Worm (Caenorhabditis elegans) whole organism, L4 larva: ENCODE results near the gene C26B2.7.
A peak's percentile ranks its signal among the peaks of the same experiment; 100 is the strongest.

ENCODE experiments used
- D1046.2 ChIP-seq: fragments of 200-800 bp; sonication (Bioruptor generic); IDR thresholded peaks from 2 replicates; pipeline ENCODE4 v1.3.6; 2022; ENCODE audit warnings: missing genetic modification characterization, missing compliant biosample characterization
- Y105C5A.15 ChIP-seq: fragments of 200-800 bp; sonication (Bioruptor generic); IDR thresholded peaks from 2 replicates; pipeline ENCODE4 v1.3.6; 2022; ENCODE audit warnings: missing genetic modification characterization, missing compliant biosample characterization
- Y5F2A.4 ChIP-seq: fragments of 200-800 bp; sonication (Bioruptor generic); optimal IDR thresholded peaks from 2 replicates; lab custom pipeline; 2018; ENCODE audit warnings: mild to moderate bottlenecking, missing genetic modification characterization, missing compliant biosample characterization
- ZK337.2 ChIP-seq: fragments of 200-800 bp; sonication (Bioruptor generic); IDR thresholded peaks from 2 replicates; pipeline ENCODE4 v1.3.6; 2022; ENCODE audit warnings: missing genetic modification reagents, missing genetic modification characterization, missing compliant biosample characterization
- attf-4 ChIP-seq: sonication (generic microtip); optimal IDR thresholded peaks from 3 replicates; lab custom pipeline; 2017; ENCODE audit warnings: missing biosample characterization, missing genetic modification characterization
- ceh-82 ChIP-seq: sonication (generic microtip); optimal IDR thresholded peaks from 2 replicates; lab custom pipeline; 2017; ENCODE audit warnings: missing biosample characterization, missing genetic modification characterization
- cey-2 ChIP-seq: sonication (generic microtip); optimal IDR thresholded peaks from 3 replicates; lab custom pipeline; 2017; ENCODE audit warnings: missing genetic modification characterization, mild to moderate bottlenecking, missing compliant biosample characterization, antibody characterized with exemption, borderline replicate concordance; ENCODE audit not compliant: insufficient read depth
- daf-16 ChIP-seq, 3 experiments: sonication (generic microtip); optimal IDR thresholded peaks; 2 replicates each; lab custom pipeline; 2016 to 2017; ENCODE audit warnings: missing genetic modification characterization in 3 of 3, missing genetic modification reagents in 3 of 3, mild to moderate bottlenecking in 2 of 3, missing compliant biosample characterization in 2 of 3, missing biosample characterization in 1 of 3, moderate library complexity in 1 of 3
- dmd-8 ChIP-seq: fragments of 200-800 bp; sonication (Bioruptor generic); IDR thresholded peaks from 2 replicates; pipeline ENCODE4 v1.3.6; 2022; ENCODE audit warnings: missing genetic modification characterization, missing compliant biosample characterization
- egl-43 ChIP-seq: fragments of 200-800 bp; sonication (Bioruptor generic); IDR thresholded peaks from 2 replicates; pipeline ENCODE4 v1.3.6; 2022; ENCODE audit warnings: missing genetic modification reagents, missing genetic modification characterization, missing compliant biosample characterization
- gei-8 ChIP-seq: fragments of 200-800 bp; sonication (Bioruptor generic); optimal IDR thresholded peaks from 2 replicates; lab custom pipeline; 2018; ENCODE audit warnings: mild to moderate bottlenecking, missing genetic modification characterization, missing compliant biosample characterization
- hif-1 ChIP-seq, 2 experiments: sonication (generic microtip); optimal IDR thresholded peaks; 2 replicates each; lab custom pipeline; 2016 to 2017; ENCODE audit warnings: missing compliant biosample characterization in 2 of 2, missing genetic modification characterization in 2 of 2, missing genetic modification reagents in 2 of 2, missing genotype in 2 of 2, mild to moderate bottlenecking in 1 of 2
- hlh-11 ChIP-seq: fragments of 200-800 bp; sonication (Bioruptor generic); optimal IDR thresholded peaks from 2 replicates; lab custom pipeline; 2018; ENCODE audit warnings: mild to moderate bottlenecking, missing genetic modification characterization, missing compliant biosample characterization
- lin-29 ChIP-seq: fragments of 200-800 bp; sonication (Bioruptor generic); IDR thresholded peaks from 2 replicates; pipeline ENCODE4 v1.3.6; 2022; ENCODE audit warnings: missing genetic modification reagents, missing genetic modification characterization, missing compliant biosample characterization
- madf-5 ChIP-seq, 2 experiments: fragments of 200-800 bp; sonication (Bioruptor generic); IDR thresholded peaks; 2 replicates each; pipeline ENCODE4 v1.3.6; 2022; ENCODE audit warnings: missing compliant biosample characterization in 2 of 2, missing genetic modification characterization in 2 of 2
- mdl-1 ChIP-seq, 2 experiments: fragments of 150-350 bp in 1 of 2; sonication (generic microtip) in 1 of 2; optimal IDR thresholded peaks; 2 replicates each; lab custom pipeline; 2014 to 2017; ENCODE audit warnings: missing biosample characterization in 2 of 2, missing genetic modification characterization in 2 of 2
- mdt-29 ChIP-seq: fragments of 200-800 bp; sonication (Bioruptor generic); IDR thresholded peaks from 2 replicates; pipeline ENCODE4 v1.3.6; 2022; ENCODE audit warnings: missing genetic modification reagents, missing genetic modification characterization, missing compliant biosample characterization
- mxl-3 ChIP-seq: fragments of 200-800 bp; sonication (Bioruptor generic); optimal IDR thresholded peaks from 2 replicates; lab custom pipeline; 2018; ENCODE audit warnings: mild to moderate bottlenecking, missing genetic modification characterization, missing compliant biosample characterization
- nhr-10 ChIP-seq: fragments of 150-350 bp; optimal IDR thresholded peaks from 2 replicates; lab custom pipeline; 2014; ENCODE audit warnings: missing biosample characterization, missing genetic modification characterization
- nhr-25 ChIP-seq: sonication (generic microtip); optimal IDR thresholded peaks from 2 replicates; lab custom pipeline; 2017; ENCODE audit warnings: missing genetic modification characterization, mild to moderate bottlenecking, missing compliant biosample characterization, antibody characterized with exemption, moderate library complexity, borderline replicate concordance; ENCODE audit not compliant: insufficient read depth
- nhr-28 ChIP-seq: fragments of 150-350 bp; optimal IDR thresholded peaks from 2 replicates; lab custom pipeline; 2014; ENCODE audit warnings: missing biosample characterization, missing genetic modification characterization
- nhr-41 ChIP-seq: fragments of 200-800 bp; sonication (Bioruptor generic); IDR thresholded peaks from 2 replicates; pipeline ENCODE4 v1.3.6; 2022; ENCODE audit warnings: missing genetic modification reagents, missing genetic modification characterization, missing compliant biosample characterization
- nhr-48 ChIP-seq: sonication (generic microtip); optimal IDR thresholded peaks from 2 replicates; lab custom pipeline; 2016; ENCODE audit warnings: mild to moderate bottlenecking, missing genetic modification characterization, missing compliant biosample characterization
- nhr-6 ChIP-seq: fragments of 150-350 bp; optimal IDR thresholded peaks from 2 replicates; lab custom pipeline; 2014; ENCODE audit warnings: missing biosample characterization, missing genetic modification characterization
- nhr-76 ChIP-seq: fragments of 150-350 bp; optimal IDR thresholded peaks from 2 replicates; lab custom pipeline; 2014; ENCODE audit warnings: missing biosample characterization, missing genetic modification characterization
- rbr-2 ChIP-seq: sonication (generic microtip); optimal IDR thresholded peaks from 2 replicates; lab custom pipeline; 2016; ENCODE audit warnings: missing genotype, missing genetic modification characterization, missing compliant biosample characterization
- saeg-2 ChIP-seq: fragments of 200-800 bp; sonication (Bioruptor generic); IDR thresholded peaks from 2 replicates; pipeline ENCODE4 v1.3.6; 2022; ENCODE audit warnings: missing genetic modification reagents, missing genetic modification characterization, missing compliant biosample characterization
- sdz-12 ChIP-seq: fragments of 200-800 bp; sonication (Bioruptor generic); optimal IDR thresholded peaks from 2 replicates; lab custom pipeline; 2018; ENCODE audit warnings: mild to moderate bottlenecking, missing genetic modification characterization, missing compliant biosample characterization
- spr-1 ChIP-seq: sonication (generic microtip); optimal IDR thresholded peaks from 2 replicates; lab custom pipeline; 2016; ENCODE audit warnings: mild to moderate bottlenecking, missing genetic modification characterization, missing compliant biosample characterization
- tra-1 ChIP-seq: fragments of 200-800 bp; sonication (Bioruptor generic); IDR thresholded peaks from 2 replicates; pipeline ENCODE4 v1.3.6; 2022; ENCODE audit warnings: missing genetic modification reagents, missing genetic modification characterization, missing compliant biosample characterization
- unc-62 ChIP-seq, 3 experiments: fragments of 150-350 bp in 1 of 3; sonication (generic microtip); optimal IDR thresholded peaks in 2 of 3; peaks in 1 of 3; 1 replicate in 1 of 3; 2 replicates in 2 of 3; lab custom pipeline; 2014 to 2017; ENCODE audit warnings: missing biosample characterization in 3 of 3, missing genetic modification characterization in 3 of 3, missing genetic modification reagents in 3 of 3, missing genotype in 1 of 3
- zag-1 ChIP-seq: fragments of 150-350 bp; optimal IDR thresholded peaks from 2 replicates; lab custom pipeline; 2014; ENCODE audit warnings: missing biosample characterization, missing genetic modification characterization
- zfp-3 ChIP-seq: fragments of 200-800 bp; sonication (Bioruptor generic); conservative IDR thresholded peaks from 2 replicates; pipeline ENCODE4 v1.3.6; 2022; ENCODE audit warnings: missing genetic modification reagents, missing genetic modification characterization, missing compliant biosample characterization

Gene C26B2.7

ce11 chrIV:8042005-8042404, 25.9 kb downstream of the C26B2.7 start (continued):
- TF ChIP-seq sdz-12 (GFP tag; lab: Kevin White, UChicago) (no peak), mxl-3 (GFP tag; lab: Kevin White, UChicago) (peak; percentile 54), mdl-1 (tag; optimal IDR thresholded peaks at IDR 0.05; lab: Kevin White, UChicago) (peak in 1 of 2 experiments; percentile 66), mdt-29 (GFP tag; lab: Robert Waterston, UW) (no peak), nhr-41 (GFP tag; lab: Robert Waterston, UW) (no peak), Y5F2A.4 (GFP tag; lab: Kevin White, UChicago) (no peak), madf-5 (GFP tag; IDR thresholded peaks at IDR 0.05; lab: Robert Waterston, UW) (no peak), nhr-28 (tag; lab: Kevin White, UChicago) (peak; percentile 75), Y105C5A.15 (no peak), ZK337.2 (GFP tag; lab: Robert Waterston, UW) (no peak), tra-1 (GFP tag; lab: Robert Waterston, UW) (peak; percentile 61; the same call in 1 of the 2 replicates), nhr-6 (tag; lab: Kevin White, UChicago) (no peak), cey-2 (tag; lab: Kevin White, UChicago) (peak; percentile 56), daf-16 (GFP tag; optimal IDR thresholded peaks at IDR 0.05; lab: Kevin White, UChicago) (no peak), daf-16 (tag; optimal IDR thresholded peaks at IDR 0.05; lab: Kevin White, UChicago) (no peak), gei-8 (GFP tag; lab: Kevin White, UChicago) (peak; percentile 38), attf-4 (no peak), unc-62 (GFP tag; optimal IDR thresholded peaks at IDR 0.05 in 1 of 2; lab: Kevin White, UChicago) (peak in 1 of 2 experiments; percentile 97), unc-62 (tag; optimal IDR thresholded peaks at IDR 0.05; lab: Kevin White, UChicago) (no peak), zag-1 (tag; lab: Kevin White, UChicago) (no peak), hif-1 (tag; optimal IDR thresholded peaks at IDR 0.05; lab: Kevin White, UChicago) (no peak), spr-1 (tag; lab: Kevin White, UChicago) (no peak)

ce11 chrIV:8042897-8043296, 26.8 kb downstream of the C26B2.7 start:
- no peak for TF ChIP-seq egl-43 (GFP tag; lab: Robert Waterston, UW)
- TF ChIP-seq mdl-1 (tag; optimal IDR thresholded peaks at IDR 0.05; lab: Kevin White, UChicago), result peak in 1 of 2 experiments; percentile 37
- no peak for TF ChIP-seq D1046.2 (GFP tag; lab: Robert Waterston, UW)
- no peak for TF ChIP-seq mdt-29 (GFP tag; lab: Robert Waterston, UW)
- TF ChIP-seq nhr-25 (tag; lab: Kevin White, UChicago), result peak; percentile 19
- no peak for TF ChIP-seq rbr-2 (tag; lab: Kevin White, UChicago)
- TF ChIP-seq dmd-8 (GFP tag; lab: Robert Waterston, UW), result no peak
- peak; percentile 20 for TF ChIP-seq mxl-3 (GFP tag; lab: Kevin White, UChicago)
- peak; percentile 40 for TF ChIP-seq nhr-28 (tag; lab: Kevin White, UChicago)
- TF ChIP-seq zfp-3, result no peak
- TF ChIP-seq nhr-76 (tag; lab: Kevin White, UChicago), result no peak

- no peak for TF ChIP-seq saeg-2 (GFP tag; lab: Robert Waterston, UW)
- TF ChIP-seq daf-16 (GFP tag; optimal IDR thresholded peaks at IDR 0.05; lab: Kevin White, UChicago), result no peak
- TF ChIP-seq daf-16 (tag; optimal IDR thresholded peaks at IDR 0.05; lab: Kevin White, UChicago), result no peak
- peak; percentile 19 for TF ChIP-seq nhr-25 (tag; lab: Kevin White, UChicago)
- no peak for TF ChIP-seq ceh-82 (tag; lab: Kevin White, UChicago)
- peak in 1 of 2 experiments; percentile 40 for TF ChIP-seq mdl-1 (tag; optimal IDR thresholded peaks at IDR 0.05; lab: Kevin White, UChicago)
- TF ChIP-seq lin-29 (GFP tag; lab: Robert Waterston, UW), result no peak
- no peak for TF ChIP-seq nhr-10 (tag; lab: Kevin White, UChicago)
- no peak for TF ChIP-seq mxl-3 (GFP tag; lab: Kevin White, UChicago)
- peak; percentile 54 for TF ChIP-seq nhr-28 (tag; lab: Kevin White, UChicago)
- TF ChIP-seq nhr-76 (tag; lab: Kevin White, UChicago), result peak; percentile 0
- TF ChIP-seq nhr-48, result peak; percentile 62
- TF ChIP-seq hlh-11, result peak; percentile 17
- TF ChIP-seq, all 104 proteins: peak for 6
Measured at ce11 chrIV:8043722-8044121, 27.6 kb downstream of the C26B2.7 start.
